Fruit fly (Drosophila melanogaster) whole organism, adult: ENCODE results near the gene PICK1.

Experiments used
- CG11617 ChIP-seq: fragments of 200-800 bp; sonication (Bioruptor generic); optimal IDR thresholded peaks from 2 replicates; lab custom pipeline; 2017; ENCODE audit warnings: mild to moderate bottlenecking, missing biosample characterization, missing genetic modification reagents, missing genetic modification characterization
- CG12768 ChIP-seq: fragments of 200-800 bp; sonication (Bioruptor generic); optimal IDR thresholded peaks from 2 replicates; lab custom pipeline; 2017; ENCODE audit warnings: missing biosample characterization, missing genetic modification characterization, mild to moderate bottlenecking, moderate library complexity, missing genetic modification reagents
- CG14711 ChIP-seq: fragments of 200-800 bp; sonication (Bioruptor generic); optimal IDR thresholded peaks from 2 replicates; lab custom pipeline; 2018; ENCODE audit warnings: missing biosample characterization, mild to moderate bottlenecking, missing genetic modification characterization, moderate library complexity
- CG1620 ChIP-seq: fragments of 200-800 bp; sonication (Bioruptor generic); optimal IDR thresholded peaks from 2 replicates; lab custom pipeline; 2016; ENCODE audit warnings: missing biosample characterization, missing genetic modification characterization
- CG33017 ChIP-seq: fragments of 200-800 bp; sonication (Bioruptor generic); optimal IDR thresholded peaks from 2 replicates; lab custom pipeline; 2018; ENCODE audit warnings: missing biosample characterization, mild to moderate bottlenecking, missing genetic modification characterization, moderate library complexity
- CG5204 ChIP-seq: fragments of 200-800 bp; sonication (Bioruptor generic); optimal IDR thresholded peaks from 2 replicates; lab custom pipeline; 2016; ENCODE audit warnings: missing biosample characterization, missing genetic modification characterization
- CG7045 ChIP-seq: fragments of 200-800 bp; sonication (Bioruptor generic); optimal IDR thresholded peaks from 2 replicates; lab custom pipeline; 2017; ENCODE audit warnings: missing biosample characterization, mild to moderate bottlenecking, missing genetic modification characterization
- CG7101 ChIP-seq: fragments of 200-800 bp; sonication (Bioruptor generic); optimal IDR thresholded peaks from 2 replicates; lab custom pipeline; 2018; ENCODE audit warnings: missing biosample characterization, mild to moderate bottlenecking, missing genetic modification characterization, moderate library complexity
- Clk ChIP-seq: fragments of 200-800 bp; sonication (Bioruptor generic); optimal IDR thresholded peaks from 2 replicates; lab custom pipeline; 2017; ENCODE audit warnings: missing biosample characterization, missing genetic modification characterization
- Crg-1 ChIP-seq: fragments of 200-800 bp; sonication (Bioruptor generic); optimal IDR thresholded peaks from 2 replicates; lab custom pipeline; 2016; ENCODE audit warnings: missing biosample characterization, missing genetic modification characterization
- Hr96 ChIP-seq: fragments of 200-800 bp; sonication (Bioruptor generic); optimal IDR thresholded peaks from 2 replicates; lab custom pipeline; 2016; ENCODE audit warnings: missing biosample characterization, missing genetic modification characterization
- Mnt ChIP-seq: fragments of 200-800 bp; sonication (Bioruptor generic); optimal IDR thresholded peaks from 2 replicates; lab custom pipeline; 2016; ENCODE audit warnings: missing biosample characterization, mild to moderate bottlenecking, missing genetic modification characterization
- bab1 ChIP-seq: fragments of 200-800 bp; sonication (Bioruptor generic); optimal IDR thresholded peaks from 3 replicates; lab custom pipeline; 2019; ENCODE audit warnings: missing biosample characterization, mild to moderate bottlenecking, missing genetic modification characterization, moderate library complexity
- cic ChIP-seq: fragments of 200-800 bp; sonication (Bioruptor generic); optimal IDR thresholded peaks from 2 replicates; lab custom pipeline; 2017; ENCODE audit warnings: missing biosample characterization, mild to moderate bottlenecking, missing genetic modification characterization, moderate library complexity
- cnc ChIP-seq, 2 experiments: fragments of >200 bp; optimal IDR thresholded peaks; 2 replicates each; lab custom pipeline; 2017
- kay ChIP-seq: fragments of 200-800 bp; sonication (Bioruptor generic); peaks from one replicate; lab custom pipeline; 2016; ENCODE audit warnings: missing biosample characterization, missing genetic modification characterization, borderline replicate concordance
- ovo ChIP-seq: fragments of 200-800 bp; sonication (Bioruptor generic); optimal IDR thresholded peaks from 2 replicates; lab custom pipeline; 2016; ENCODE audit warnings: missing biosample characterization, missing genetic modification characterization
- pad ChIP-seq: fragments of 200-800 bp; sonication (Bioruptor generic); optimal IDR thresholded peaks from 3 replicates; lab custom pipeline; 2017; ENCODE audit warnings: missing biosample characterization, missing genetic modification characterization, mild to moderate bottlenecking, moderate library complexity, missing genetic modification reagents
- tj ChIP-seq: fragments of 200-800 bp; sonication (Bioruptor generic); optimal IDR thresholded peaks from 3 replicates; lab custom pipeline; 2017; ENCODE audit warnings: missing biosample characterization, mild to moderate bottlenecking, missing genetic modification characterization, moderate library complexity
- toe ChIP-seq: fragments of 200-800 bp; sonication (Bioruptor generic); optimal IDR thresholded peaks from 2 replicates; lab custom pipeline; 2016; ENCODE audit warnings: missing biosample characterization, missing genetic modification characterization

The PICK1 gene

dm6 chr2L:12666002-12666576, 28.7 kb upstream of the PICK1 start:
- TF ChIP-seq tj (GFP tag; lab: Kevin White, UChicago) (no peak), kay (GFP tag; lab: Kevin White, UChicago) (no peak), Clk (GFP tag; lab: Kevin White, UChicago) (no peak), cnc (optimal IDR thresholded peaks at IDR 0.05; lab: Kevin White, UChicago) (no peak), CG33017 (no peak), Crg-1 (GFP tag; lab: Kevin White, UChicago) (no peak), CG7045 (GFP tag; lab: Kevin White, UChicago) (no peak)

dm6 chr2L:12669614-12670013, 25.2 kb upstream of the PICK1 start, which contains the start of gene Nepl7:
Gene Nepl7 (minus strand): TSS chr2L:12669714.
- no peak for TF ChIP-seq bab1 (GFP tag; lab: Kevin White, UChicago)
- TF ChIP-seq toe: no peak
- TF ChIP-seq CG11617: no peak
- TF ChIP-seq CG33017: no peak
- no peak for TF ChIP-seq Hr96
- TF ChIP-seq Clk (GFP tag; lab: Kevin White, UChicago): no peak
- TF ChIP-seq CG7101: no peak
- no peak for TF ChIP-seq CG7045 (GFP tag; lab: Kevin White, UChicago)
- TF ChIP-seq ovo (GFP tag; lab: Kevin White, UChicago): no peak
- TF ChIP-seq cic (GFP tag; lab: Kevin White, UChicago): no peak
- no peak for TF ChIP-seq tj (GFP tag; lab: Kevin White, UChicago)
- no peak for TF ChIP-seq Crg-1 (GFP tag; lab: Kevin White, UChicago)
- no peak for TF ChIP-seq CG5204 (GFP tag; lab: Kevin White, UChicago)
- no peak for TF ChIP-seq pad (GFP tag; lab: Kevin White, UChicago)
- no peak for TF ChIP-seq cnc (optimal IDR thresholded peaks at IDR 0.05; lab: Kevin White, UChicago)

- no peak for TF ChIP-seq CG33017
These were observed 22.5 kb upstream of the PICK1 start for dm6 chr2L:12672296-12672695.

- TF ChIP-seq CG12768 (GFP tag; lab: Kevin White, UChicago) (no peak), bab1 (GFP tag; lab: Kevin White, UChicago) (no peak), toe (no peak), Clk (GFP tag; lab: Kevin White, UChicago) (no peak), ovo (GFP tag; lab: Kevin White, UChicago) (no peak), CG1620 (GFP tag; lab: Kevin White, UChicago) (no peak), CG14711 (tag; lab: Kevin White, UChicago) (no peak), Hr96 (no peak), CG5204 (GFP tag; lab: Kevin White, UChicago) (no peak), pad (GFP tag; lab: Kevin White, UChicago) (no peak), tj (GFP tag; lab: Kevin White, UChicago) (no peak), cic (GFP tag; lab: Kevin White, UChicago) (no peak), Crg-1 (GFP tag; lab: Kevin White, UChicago) (no peak), kay (GFP tag; lab: Kevin White, UChicago) (no peak), CG33017 (no peak), CG7101 (no peak), cnc (optimal IDR thresholded peaks at IDR 0.05; lab: Kevin White, UChicago) (no peak), Mnt (GFP tag; lab: Kevin White, UChicago) (no peak), CG7045 (GFP tag; lab: Kevin White, UChicago) (no peak), CG11617 (no peak)
These were observed 20.5 kb upstream of the PICK1 start for dm6 chr2L:12674365-12674764.

- TF ChIP-seq CG7101 (no peak), pad (GFP tag; lab: Kevin White, UChicago) (peak; percentile 84)
These were observed 16.5 kb upstream of the PICK1 start for dm6 chr2L:12678286-12678685.

- TF ChIP-seq cic (GFP tag; lab: Kevin White, UChicago) (no peak), ovo (GFP tag; lab: Kevin White, UChicago) (no peak), toe (no peak), CG7101 (no peak), Crg-1 (GFP tag; lab: Kevin White, UChicago) (no peak), pad (GFP tag; lab: Kevin White, UChicago) (no peak), CG1620 (GFP tag; lab: Kevin White, UChicago) (no peak), CG14711 (tag; lab: Kevin White, UChicago) (no peak), Mnt (GFP tag; lab: Kevin White, UChicago) (no peak), Hr96 (no peak), CG12768 (GFP tag; lab: Kevin White, UChicago) (no peak), kay (GFP tag; lab: Kevin White, UChicago) (no peak), Clk (GFP tag; lab: Kevin White, UChicago) (no peak), CG11617 (no peak), tj (GFP tag; lab: Kevin White, UChicago) (no peak), CG7045 (GFP tag; lab: Kevin White, UChicago) (no peak), CG33017 (no peak)
These were observed 15.5 kb upstream of the PICK1 start for dm6 chr2L:12679310-12679709.
